Fruit fly (Drosophila melanogaster): ENCODE results near the gene Ocho.

Ocho gene

DNA sequence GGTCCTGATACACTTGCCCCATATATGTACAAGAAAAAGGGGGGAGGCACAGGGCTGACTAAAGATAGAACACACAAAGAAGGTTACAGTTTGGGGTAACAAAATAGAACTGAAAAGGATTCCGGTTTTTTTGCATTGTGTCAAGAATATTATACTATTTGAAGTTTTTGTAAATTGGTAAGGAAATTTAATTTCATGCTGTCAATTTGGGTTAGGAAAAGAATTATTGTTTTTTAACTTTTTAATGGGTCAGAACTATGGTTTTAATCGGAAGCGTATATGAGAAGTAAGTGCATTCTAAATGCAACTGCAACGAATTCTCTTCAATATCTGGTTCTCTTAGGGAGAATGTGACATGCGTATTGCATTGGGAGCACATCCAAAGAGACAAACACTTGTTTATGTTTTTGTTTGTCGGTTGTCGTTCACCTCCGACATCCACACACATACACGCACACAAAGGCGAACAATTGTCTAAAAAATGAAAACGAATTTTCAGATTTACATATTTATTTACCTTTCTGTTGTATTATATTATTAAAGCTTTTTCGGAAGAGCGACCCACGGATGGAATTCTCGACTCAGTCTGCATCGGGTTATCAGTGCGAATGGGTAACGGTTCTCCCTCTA, 10.0 kb downstream of the Ocho start, which contains the start of gene mnd (continued):
- TF ChIP-seq az2 (GFP tag; optimal IDR thresholded peaks at IDR 0.05) (no peak), inv (GFP tag; IDR thresholded peaks at IDR 0.05; ENCODE audit: partially characterized antibody) (no peak), sd (tag; optimal IDR thresholded peaks at IDR 0.05) (no peak), nom (GFP tag; optimal IDR thresholded peaks at IDR 0.05) (peak; percentile 25), Myb (GFP tag; optimal IDR thresholded peaks at IDR 0.05) (no peak), CG7987 (GFP tag; optimal IDR thresholded peaks at IDR 0.05) (no peak), Dip3 (GFP tag; optimal IDR thresholded peaks at IDR 0.05) (no peak), CG11696 (GFP tag; IDR thresholded peaks at IDR 0.05) (peak; percentile 46; the same call in 1 of the 2 replicates), bsh (GFP tag; optimal IDR thresholded peaks at IDR 0.05) (peak; percentile 42 to 60), sr (GFP tag; IDR thresholded peaks at IDR 0.05) (no peak), CG13424 (tag; optimal IDR thresholded peaks at IDR 0.05) (no peak), CG17361 (GFP tag; IDR thresholded peaks at IDR 0.05) (no peak), CG12155 (GFP tag; optimal IDR thresholded peaks at IDR 0.05) (no peak), kay (GFP tag; optimal IDR thresholded peaks at IDR 0.05) (no peak), CG3163 (GFP tag; optimal IDR thresholded peaks at IDR 0.05) (peak; percentile 19), D19A (tag; optimal IDR thresholded peaks at IDR 0.05) (peak; percentile 29)

DNA sequence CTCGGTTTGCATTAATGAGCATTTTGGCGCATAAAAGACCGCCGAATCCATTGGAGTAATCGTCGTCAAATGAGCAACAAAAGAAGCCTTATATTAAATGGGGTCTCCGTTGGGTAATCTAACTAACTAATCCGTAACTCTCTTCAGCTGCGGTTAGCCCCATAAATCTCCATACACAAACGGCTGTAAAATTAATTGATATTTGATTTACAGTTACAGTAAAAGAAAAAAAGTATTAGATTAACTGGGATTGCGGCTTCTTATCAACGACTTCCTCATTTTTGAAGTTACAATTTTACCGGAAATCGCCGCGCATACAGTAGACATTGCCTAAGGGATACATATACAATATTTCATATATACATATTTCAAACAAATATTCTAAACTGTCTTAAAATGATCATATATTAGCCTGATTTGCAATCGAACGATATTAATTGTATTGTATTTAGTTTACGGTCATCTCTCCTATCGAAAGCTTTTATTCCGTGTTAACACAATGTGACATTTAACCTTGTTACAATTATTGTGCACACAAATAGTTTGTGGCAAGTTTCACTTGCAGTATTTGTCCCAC, 11.8 kb downstream of the Ocho start:
- TF ChIP-seq dmrt99B (tag; optimal IDR thresholded peaks at IDR 0.05), result peak; percentile 33
- TF ChIP-seq CG17829 (tag; optimal IDR thresholded peaks at IDR 0.05), result peak; percentile 6
- no peak for TF ChIP-seq CG12391 (tag; optimal IDR thresholded peaks at IDR 0.05)
- peak; percentile 22 for TF ChIP-seq D19A (tag; optimal IDR thresholded peaks at IDR 0.05)
- TF ChIP-seq phol (tag; optimal IDR thresholded peaks at IDR 0.05), result peak; percentile 2
- TF ChIP-seq gem (tag; optimal IDR thresholded peaks at IDR 0.05), result peak; percentile 27
- TF ChIP-seq crc (GFP tag; optimal IDR thresholded peaks at IDR 0.05), result no peak
- no peak for TF ChIP-seq Rx (GFP tag; IDR thresholded peaks at IDR 0.05)
- TF ChIP-seq CG2678 (tag; optimal IDR thresholded peaks at IDR 0.05), result peak; percentile 1
- no peak for TF ChIP-seq wek (GFP tag; optimal IDR thresholded peaks at IDR 0.05)
- no peak for TF ChIP-seq pan (optimal IDR thresholded peaks at IDR 0.05)
- peak in 1 of 2 experiments; percentile 23 for TF ChIP-seq pan (GFP tag; optimal IDR thresholded peaks at IDR 0.05 in 1 of 2, IDR thresholded peaks at IDR 0.05 in 1 of 2)
- peak; percentile 2 for TF ChIP-seq Med (GFP tag)
- TF ChIP-seq CG7839 (tag; optimal IDR thresholded peaks at IDR 0.05), result peak; percentile 11
- TF ChIP-seq CG30403 (GFP tag; optimal IDR thresholded peaks at IDR 0.05), result peak; percentile 1
- no peak for TF ChIP-seq Adf1 (GFP tag; IDR thresholded peaks at IDR 0.05)
- TF ChIP-seq Dref (GFP tag; IDR thresholded peaks at IDR 0.05), result no peak
- peak in 1 of 2 experiments; percentile 26 for TF ChIP-seq eve (GFP tag; optimal IDR thresholded peaks at IDR 0.05)
- 0 out of 3 replicates have a peak, but pooled peaks have one; percentile 44 for TF ChIP-seq CG34422 (GFP tag; IDR thresholded peaks at IDR 0.05)
- peak in 1 of 2 experiments; percentile 87 for TF ChIP-seq Hr78 (GFP tag; optimal IDR thresholded peaks at IDR 0.05)
- no peak for TF ChIP-seq oc (tag; optimal IDR thresholded peaks at IDR 0.05)
- no peak for TF ChIP-seq HmgZ (tag; optimal IDR thresholded peaks at IDR 0.05)
- TF ChIP-seq CG7987 (GFP tag; optimal IDR thresholded peaks at IDR 0.05), result no peak
- no peak for TF ChIP-seq CHES-1-like (GFP tag; optimal IDR thresholded peaks at IDR 0.05)
- TF ChIP-seq row (GFP tag; IDR thresholded peaks at IDR 0.05), result 0 out of 3 replicates have a peak, but pooled peaks have one; percentile 17
- TF ChIP-seq CG11504 (tag; optimal IDR thresholded peaks at IDR 0.05), result peak; percentile 48
- TF ChIP-seq exex (tag; optimal IDR thresholded peaks at IDR 0.05), result peak; percentile 92
- TF ChIP-seq br (optimal IDR thresholded peaks at IDR 0.05), result no peak
- peak; percentile 6 for TF ChIP-seq Sox102F (GFP tag; optimal IDR thresholded peaks at IDR 0.05)
- TF ChIP-seq Gug (GFP tag; IDR thresholded peaks at IDR 0.05), result no peak
- no peak for TF ChIP-seq CG8765 (GFP tag; IDR thresholded peaks at IDR 0.05)
- TF ChIP-seq Vsx1 (GFP tag; optimal IDR thresholded peaks at IDR 0.05), result peak; percentile 29
- no peak for TF ChIP-seq CG1832 (GFP tag; optimal IDR thresholded peaks at IDR 0.05)
- peak; percentile 77 for TF ChIP-seq grau (tag; optimal IDR thresholded peaks at IDR 0.05)
